Worm (Caenorhabditis elegans) whole organism, L2 larva: ENCODE measurements around the gene F55G7.5.

Experiments
- lin-39 ChIP-seq: fragments of 150-350 bp; optimal IDR thresholded peaks from 2 replicates; lab custom pipeline; 2014; ENCODE audit warnings: missing biosample characterization, missing genetic modification reagents, missing genetic modification characterization
- nhr-11 ChIP-seq: fragments of 150-350 bp; optimal IDR thresholded peaks from 2 replicates; lab custom pipeline; 2014; ENCODE audit warnings: missing biosample characterization, missing genetic modification characterization
- nhr-12 ChIP-seq: fragments of 150-350 bp; optimal IDR thresholded peaks from 2 replicates; lab custom pipeline; 2014; ENCODE audit warnings: missing biosample characterization, missing genetic modification characterization

ce11 chrX:11933547-11933946 is 5.2 kb downstream of the F55G7.5 start:
- TF ChIP-seq nhr-11 (no peak), lin-39 (tag; lab: Kevin White, UChicago) (no peak), nhr-12 (tag; lab: Kevin White, UChicago) (no peak)
